Fruit fly (Drosophila melanogaster) whole organism, adult: ENCODE measurements around the gene rt.
A peak's percentile ranks its signal among the peaks of the same experiment; 100 is the strongest.

ENCODE experiments used
- CG14711 ChIP-seq: fragments of 200-800 bp; sonication (Bioruptor generic); optimal IDR thresholded peaks from 2 replicates; lab custom pipeline; 2018; ENCODE audit warnings: missing biosample characterization, mild to moderate bottlenecking, missing genetic modification characterization, moderate library complexity
- Crg-1 ChIP-seq: fragments of 200-800 bp; sonication (Bioruptor generic); optimal IDR thresholded peaks from 2 replicates; lab custom pipeline; 2016; ENCODE audit warnings: missing biosample characterization, missing genetic modification characterization
- cic ChIP-seq: fragments of 200-800 bp; sonication (Bioruptor generic); optimal IDR thresholded peaks from 2 replicates; lab custom pipeline; 2017; ENCODE audit warnings: missing biosample characterization, mild to moderate bottlenecking, missing genetic modification characterization, moderate library complexity
- kay ChIP-seq: fragments of 200-800 bp; sonication (Bioruptor generic); peaks from one replicate; lab custom pipeline; 2016; ENCODE audit warnings: missing biosample characterization, missing genetic modification characterization, borderline replicate concordance

DNA sequence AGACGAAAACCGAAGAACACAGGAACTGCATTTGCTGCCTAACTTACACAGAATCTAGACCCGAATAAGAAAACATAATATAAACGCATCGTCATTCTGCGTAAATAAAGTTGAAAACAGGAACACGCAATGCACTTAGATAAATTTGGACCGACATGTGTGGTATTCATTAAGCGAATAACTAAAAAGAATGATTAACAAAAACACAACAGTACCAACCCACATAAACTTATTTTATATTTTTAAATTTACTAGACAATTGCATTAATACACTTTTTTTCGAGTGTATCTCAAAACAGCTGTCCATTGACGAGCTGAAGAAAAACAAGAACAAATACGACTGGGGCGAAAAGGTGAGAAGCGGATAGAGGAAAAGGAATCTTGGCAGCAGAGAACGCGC, 33.2 kb downstream of the rt start:
- TF ChIP-seq Crg-1 (GFP tag; lab: Kevin White, UChicago) (no peak), CG14711 (tag; lab: Kevin White, UChicago) (peak; percentile 11), kay (GFP tag; lab: Kevin White, UChicago) (no peak), cic (GFP tag; lab: Kevin White, UChicago) (no peak)
